Worm (Caenorhabditis elegans): ENCODE measurements around the gene tut-2.

DNA sequence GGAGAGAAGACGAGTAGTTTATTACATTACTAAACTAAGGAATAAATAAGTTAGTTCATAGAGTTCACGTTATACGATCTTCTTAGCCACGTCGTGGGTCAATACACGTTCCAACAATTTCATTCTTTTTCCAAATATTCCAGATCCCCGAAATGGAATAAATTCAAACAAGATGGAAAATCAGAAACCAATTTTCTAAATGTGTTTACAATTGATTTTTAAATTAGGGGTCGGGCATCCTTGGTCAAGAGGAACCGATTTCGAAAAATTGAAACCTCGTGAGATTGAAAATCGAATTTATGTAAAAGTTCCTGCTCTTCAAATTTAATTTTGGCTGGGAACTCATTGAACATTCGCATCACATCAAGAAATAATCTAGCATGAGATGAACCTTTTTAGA is 26.7 kb downstream of the tut-2 start:
- no peak for TF ChIP-seq nhr-77 (tag; optimal IDR thresholded peaks at IDR 0.05)
- no peak for TF ChIP-seq ceh-82 (tag; optimal IDR thresholded peaks at IDR 0.05)
- TF ChIP-seq R02D3.7 (tag; optimal IDR thresholded peaks at IDR 0.05) = no peak
- no peak for TF ChIP-seq nhr-11 (tag; optimal IDR thresholded peaks at IDR 0.05)
- no peak for TF ChIP-seq ama-1 (optimal IDR thresholded peaks at IDR 0.05)
- no peak for TF ChIP-seq sem-4 (tag; optimal IDR thresholded peaks at IDR 0.05)
- TF ChIP-seq gmeb-1 (tag; optimal IDR thresholded peaks at IDR 0.05) = no peak
- TF ChIP-seq unc-62 (GFP tag; optimal IDR thresholded peaks at IDR 0.05) = no peak
- no peak for TF ChIP-seq blmp-1 (tag; optimal IDR thresholded peaks at IDR 0.05; ENCODE audit: insufficient read depth)
